Fruit fly (Drosophila melanogaster) whole organism, embryonic: Measurements from ENCODE around the gene Ass.

Experiments
- Blimp-1 ChIP-seq: fragments of 200-800 bp; sonication (Bioruptor generic); optimal IDR thresholded peaks from 3 replicates; lab custom pipeline; 2018; ENCODE audit warnings: missing biosample characterization, missing genetic modification characterization, mild to moderate bottlenecking, moderate library complexity, missing genetic modification reagents
- CG10321 ChIP-seq: fragments of 200-800 bp; sonication (Bioruptor generic); IDR thresholded peaks from 2 replicates; pipeline ENCODE4 v1.3.6; 2022; ENCODE audit warnings: missing biosample characterization, missing genetic modification characterization
- CG12769 ChIP-seq: fragments of 200-800 bp; sonication (Bioruptor generic); optimal IDR thresholded peaks from 2 replicates; lab custom pipeline; 2019; ENCODE audit warnings: missing biosample characterization, mild to moderate bottlenecking, missing genetic modification characterization, moderate library complexity
- CG13287 ChIP-seq: fragments of 200-800 bp; sonication (Bioruptor generic); IDR thresholded peaks from 2 replicates; pipeline ENCODE4 v1.3.6; 2022; ENCODE audit warnings: missing biosample characterization, missing genetic modification characterization; ENCODE audit not compliant: partially characterized antibody
- CG1529 ChIP-seq: fragments of 200-800 bp; sonication (Bioruptor generic); optimal IDR thresholded peaks from 3 replicates; lab custom pipeline; 2018; ENCODE audit warnings: missing biosample characterization, missing genetic modification characterization
- CG15479 ChIP-seq: fragments of 200-800 bp; sonication (Bioruptor generic); optimal IDR thresholded peaks from 3 replicates; lab custom pipeline; 2019; ENCODE audit warnings: missing biosample characterization, mild to moderate bottlenecking, missing genetic modification characterization, moderate library complexity
- CG1647 ChIP-seq: fragments of 200-800 bp; sonication (Bioruptor generic); optimal IDR thresholded peaks from 3 replicates; lab custom pipeline; 2016; ENCODE audit warnings: missing biosample characterization, missing genetic modification characterization
- CG17568 ChIP-seq: fragments of 200-800 bp; sonication (Bioruptor generic); optimal IDR thresholded peaks from 2 replicates; lab custom pipeline; 2018; ENCODE audit warnings: missing biosample characterization, mild to moderate bottlenecking, missing genetic modification characterization, moderate library complexity
- CG1832 ChIP-seq: fragments of 200-800 bp; sonication (Bioruptor generic); optimal IDR thresholded peaks from 2 replicates; lab custom pipeline; 2017; ENCODE audit warnings: missing biosample characterization, mild to moderate bottlenecking, missing genetic modification characterization, inconsistent platforms
- CG2120 ChIP-seq: fragments of 200-800 bp; sonication (Bioruptor generic); optimal IDR thresholded peaks from 3 replicates; lab custom pipeline; 2016; ENCODE audit warnings: missing biosample characterization, missing genetic modification characterization
- CG2199 ChIP-seq: fragments of 200-800 bp; sonication (Bioruptor generic); IDR thresholded peaks from 3 replicates; pipeline ENCODE4 v1.3.6; 2022; ENCODE audit warnings: missing biosample characterization, missing genetic modification characterization
- CG32532 ChIP-seq: fragments of 200-800 bp; sonication (Bioruptor generic); IDR thresholded peaks from 2 replicates; pipeline ENCODE4 v1.3.6; 2022; ENCODE audit warnings: missing biosample characterization, missing genetic modification characterization
- CG4328 ChIP-seq: fragments of 200-800 bp; sonication (Bioruptor generic); optimal IDR thresholded peaks from 3 replicates; lab custom pipeline; 2017; ENCODE audit warnings: missing biosample characterization, missing genetic modification reagents, missing genetic modification characterization
- CG7271 ChIP-seq: fragments of 200-800 bp; sonication (Bioruptor generic); optimal IDR thresholded peaks from 2 replicates; lab custom pipeline; 2018; ENCODE audit warnings: missing biosample characterization, mild to moderate bottlenecking, missing genetic modification characterization, moderate library complexity
- CG7987 ChIP-seq: fragments of 200-800 bp; sonication (Bioruptor generic); optimal IDR thresholded peaks from 2 replicates; lab custom pipeline; 2018; ENCODE audit warnings: missing biosample characterization, mild to moderate bottlenecking, missing genetic modification characterization, moderate library complexity
- CG8359 ChIP-seq: fragments of 200-800 bp; sonication (Bioruptor generic); optimal IDR thresholded peaks from 2 replicates; lab custom pipeline; 2017; ENCODE audit warnings: missing biosample characterization, mild to moderate bottlenecking, missing genetic modification characterization, borderline replicate concordance
- CG9437 ChIP-seq: fragments of 200-800 bp; sonication (Bioruptor generic); optimal IDR thresholded peaks from 2 replicates; lab custom pipeline; 2018; ENCODE audit warnings: missing biosample characterization, mild to moderate bottlenecking, missing genetic modification characterization
- CG9609 ChIP-seq: fragments of 200-800 bp; sonication (Bioruptor generic); optimal IDR thresholded peaks from 3 replicates; lab custom pipeline; 2016; ENCODE audit warnings: missing biosample characterization, missing genetic modification characterization
- CTCF ChIP-seq: fragments of 200-800 bp; sonication (Bioruptor generic); optimal IDR thresholded peaks from 2 replicates; lab custom pipeline; 2017; ENCODE audit warnings: missing biosample characterization, mild to moderate bottlenecking, missing genetic modification characterization, moderate library complexity
- D19B ChIP-seq: fragments of 200-800 bp; sonication (Bioruptor generic); optimal IDR thresholded peaks from 2 replicates; lab custom pipeline; 2017; ENCODE audit warnings: missing biosample characterization, mild to moderate bottlenecking, missing genetic modification characterization
- Deaf1 ChIP-seq: fragments of 200-800 bp; optimal IDR thresholded peaks from 3 replicates; lab custom pipeline; 2019; ENCODE audit warnings: missing biosample characterization, mild to moderate bottlenecking, missing genetic modification characterization, moderate library complexity
- Dip2 ChIP-seq: fragments of 200-800 bp; sonication (Bioruptor generic); IDR thresholded peaks from 2 replicates; pipeline ENCODE4 v1.3.6; 2022; ENCODE audit warnings: missing biosample characterization, missing genetic modification characterization
- Doc2 ChIP-seq: fragments of 200-800 bp; sonication (Bioruptor generic); IDR thresholded peaks from 2 replicates; pipeline ENCODE4 v1.3.6; 2022; ENCODE audit warnings: missing biosample characterization, missing genetic modification characterization
- Doc3 ChIP-seq: fragments of 200-800 bp; sonication (Bioruptor generic); IDR thresholded peaks from 3 replicates; pipeline ENCODE4 v1.3.6; 2022; ENCODE audit warnings: missing biosample characterization, missing genetic modification characterization; ENCODE audit not compliant: partially characterized antibody
- Jarid2 ChIP-seq: fragments of 200-800 bp; sonication (Bioruptor generic); optimal IDR thresholded peaks from 3 replicates; lab custom pipeline; 2017; ENCODE audit warnings: mild to moderate bottlenecking, missing biosample characterization, missing genetic modification reagents, missing genetic modification characterization
- NFAT ChIP-seq: fragments of 200-800 bp; sonication (Bioruptor generic); IDR thresholded peaks from 2 replicates; pipeline ENCODE4 v1.3.6; 2022; ENCODE audit warnings: missing biosample characterization, missing genetic modification characterization
- Nf-YA ChIP-seq: fragments of 200-800 bp; sonication (Bioruptor generic); IDR thresholded peaks from 2 replicates; pipeline ENCODE4 v1.3.6; 2022; ENCODE audit warnings: missing biosample characterization, missing genetic modification characterization
- Nf-YB ChIP-seq: fragments of 200-800 bp; sonication (Bioruptor generic); optimal IDR thresholded peaks from 3 replicates; lab custom pipeline; 2019; ENCODE audit warnings: missing biosample characterization, mild to moderate bottlenecking, missing genetic modification characterization, moderate library complexity
- Oaz ChIP-seq: fragments of 200-800 bp; sonication (Bioruptor generic); IDR thresholded peaks from 2 replicates; pipeline ENCODE4 v1.3.6; 2022; ENCODE audit warnings: missing biosample characterization, missing genetic modification characterization
- Sin3A ChIP-seq: fragments of >200 bp; optimal IDR thresholded peaks from 2 replicates; lab custom pipeline; 2018
- Stat92E ChIP-seq, 3 experiments: fragments of >200 bp in 2 of 3; fragments of 200-800 bp in 1 of 3; sonication (Bioruptor generic) in 1 of 3; optimal IDR thresholded peaks; 2 replicates each; lab custom pipeline; 2017 to 2019; ENCODE audit warnings: missing biosample characterization in 3 of 3, missing genetic modification characterization in 3 of 3, mild to moderate bottlenecking in 1 of 3, moderate library complexity in 1 of 3
- ase ChIP-seq: fragments of 200-800 bp; sonication (Bioruptor generic); IDR thresholded peaks from 3 replicates; pipeline ENCODE4 v1.3.6; 2022; ENCODE audit warnings: missing biosample characterization, missing genetic modification characterization
- disco-r ChIP-seq: fragments of 200-800 bp; sonication (Bioruptor generic); optimal IDR thresholded peaks from 2 replicates; lab custom pipeline; 2016; ENCODE audit warnings: missing biosample characterization, missing genetic modification characterization
- dm ChIP-seq: fragments of 200-800 bp; sonication (Bioruptor generic); optimal IDR thresholded peaks from 3 replicates; lab custom pipeline; 2016; ENCODE audit warnings: missing biosample characterization, missing genetic modification characterization
- dmrt99B ChIP-seq: fragments of 200-800 bp; sonication (Bioruptor generic); optimal IDR thresholded peaks from 2 replicates; lab custom pipeline; 2018; ENCODE audit warnings: missing biosample characterization, mild to moderate bottlenecking, missing genetic modification characterization, moderate library complexity
- eve ChIP-seq, 2 experiments: fragments of >200 bp; optimal IDR thresholded peaks; 2 replicates each; lab custom pipeline; 2017; ENCODE audit warnings: missing biosample characterization in 2 of 2, missing genetic modification characterization in 2 of 2
- fd3F ChIP-seq: fragments of 200-800 bp; sonication (Bioruptor generic); optimal IDR thresholded peaks from 2 replicates; lab custom pipeline; 2018; ENCODE audit warnings: missing biosample characterization, mild to moderate bottlenecking, missing genetic modification characterization, moderate library complexity
- gcm ChIP-seq: fragments of 200-800 bp; sonication (Bioruptor generic); optimal IDR thresholded peaks from 2 replicates; lab custom pipeline; 2019; ENCODE audit warnings: missing biosample characterization, mild to moderate bottlenecking, missing genetic modification characterization, moderate library complexity
- gsb ChIP-seq: fragments of 200-800 bp; sonication (Bioruptor generic); IDR thresholded peaks from 2 replicates; pipeline ENCODE4 v1.3.6; 2022; ENCODE audit warnings: missing biosample characterization, missing genetic modification characterization
- jing ChIP-seq: fragments of 200-800 bp; sonication (Bioruptor generic); optimal IDR thresholded peaks from 2 replicates; lab custom pipeline; 2018; ENCODE audit warnings: missing biosample characterization, mild to moderate bottlenecking, missing genetic modification characterization
- kah ChIP-seq: fragments of 200-800 bp; sonication (Bioruptor generic); optimal IDR thresholded peaks from 2 replicates; lab custom pipeline; 2018; ENCODE audit warnings: missing biosample characterization, mild to moderate bottlenecking, missing genetic modification characterization
- lab ChIP-seq: fragments of 200-800 bp; sonication (Bioruptor generic); optimal IDR thresholded peaks from 3 replicates; lab custom pipeline; 2017; ENCODE audit warnings: missing biosample characterization, missing genetic modification characterization, mild to moderate bottlenecking, moderate library complexity, missing genetic modification reagents
- scrt ChIP-seq: fragments of 200-800 bp; sonication (Bioruptor generic); optimal IDR thresholded peaks from 2 replicates; lab custom pipeline; 2018; ENCODE audit warnings: missing biosample characterization, mild to moderate bottlenecking, missing genetic modification characterization, moderate library complexity
- sd ChIP-seq: fragments of 200-800 bp; sonication (Bioruptor generic); optimal IDR thresholded peaks from 3 replicates; lab custom pipeline; 2018; ENCODE audit warnings: missing biosample characterization, mild to moderate bottlenecking, missing genetic modification characterization, moderate library complexity
- seq ChIP-seq: fragments of 200-800 bp; sonication (Bioruptor generic); IDR thresholded peaks from 2 replicates; pipeline ENCODE4 v1.3.6; 2022; ENCODE audit warnings: missing biosample characterization, missing genetic modification characterization
- sim ChIP-seq: fragments of 200-800 bp; sonication (Bioruptor generic); IDR thresholded peaks from 2 replicates; pipeline ENCODE4 v1.3.6; 2022; ENCODE audit warnings: missing biosample characterization, missing genetic modification characterization
- sima ChIP-seq: fragments of 200-800 bp; sonication (Bioruptor generic); optimal IDR thresholded peaks from 2 replicates; lab custom pipeline; 2016; ENCODE audit warnings: missing biosample characterization, missing genetic modification characterization
- sr ChIP-seq: fragments of 200-800 bp; sonication (Bioruptor generic); IDR thresholded peaks from 3 replicates; pipeline ENCODE4 v1.3.6; 2022; ENCODE audit warnings: missing biosample characterization, missing genetic modification characterization
- tna ChIP-seq: fragments of 200-800 bp; sonication (Bioruptor generic); IDR thresholded peaks from 2 replicates; pipeline ENCODE4 v1.3.6; 2022; ENCODE audit warnings: missing biosample characterization, missing genetic modification characterization; ENCODE audit not compliant: partially characterized antibody
- unc-4 ChIP-seq: fragments of 200-800 bp; sonication (Bioruptor generic); IDR thresholded peaks from 2 replicates; pipeline ENCODE4 v1.3.6; 2022; ENCODE audit warnings: missing biosample characterization, missing genetic modification characterization; ENCODE audit not compliant: partially characterized antibody
- vfl ChIP-seq: fragments of 200-800 bp; sonication (Bioruptor generic); optimal IDR thresholded peaks from 2 replicates; lab custom pipeline; 2016; ENCODE audit warnings: missing biosample characterization, missing genetic modification characterization
- vnd ChIP-seq: fragments of 200-800 bp; sonication (Bioruptor generic); IDR thresholded peaks from 3 replicates; pipeline ENCODE4 v1.3.6; 2022; ENCODE audit warnings: missing biosample characterization, missing genetic modification characterization; ENCODE audit not compliant: partially characterized antibody

Gene Ass

DNA sequence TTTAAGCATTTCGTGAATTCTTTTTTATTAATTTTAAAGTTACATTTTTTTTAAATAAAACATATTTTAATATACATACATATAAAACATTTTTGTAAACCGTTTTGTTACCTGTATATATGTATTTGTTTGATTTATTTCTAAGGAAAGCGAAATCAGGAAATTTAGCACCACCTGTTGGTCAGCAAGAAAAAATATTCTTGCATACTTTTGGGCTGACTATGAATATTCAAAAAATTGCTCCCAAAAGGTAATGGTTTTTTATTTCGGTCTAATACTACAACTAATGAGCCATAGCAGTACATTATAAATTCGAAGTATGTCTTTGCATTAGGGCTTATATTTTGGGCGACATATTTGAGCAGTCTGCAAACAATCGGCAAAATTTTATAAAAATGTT lies 39.4 kb upstream of the Ass start:
- TF ChIP-seq sim (no peak), Doc3 (GFP tag; lab: Robert Waterston, UW) (no peak), gcm (no peak), CG13287 (GFP tag; lab: Robert Waterston, UW) (no peak), CG17568 (no peak), Sin3A (lab: Kevin White, UChicago) (no peak), kah (GFP tag; lab: Kevin White, UChicago) (peak; percentile 88), Nf-YA (GFP tag; lab: Robert Waterston, UW) (no peak), CG12769 (no peak), CG2120 (GFP tag; lab: Kevin White, UChicago) (no peak), dmrt99B (tag; lab: Kevin White, UChicago) (no peak), CG7987 (GFP tag; lab: Kevin White, UChicago) (no peak), vnd (GFP tag; lab: Robert Waterston, UW) (no peak), CG9437 (GFP tag; lab: Kevin White, UChicago) (no peak), CG9609 (no peak), ase (GFP tag; lab: Robert Waterston, UW) (no peak), Stat92E (GFP tag; optimal IDR thresholded peaks at IDR 0.05; lab: Kevin White, UChicago) (no peak), CG7271 (tag; lab: Kevin White, UChicago) (no peak), CTCF (peak; percentile 95), dm (GFP tag; lab: Kevin White, UChicago) (no peak), NFAT (GFP tag; lab: Robert Waterston, UW) (no peak), Dip2 (GFP tag; lab: Robert Waterston, UW) (peak; percentile 89), Doc2 (GFP tag; lab: Robert Waterston, UW) (no peak), Oaz (GFP tag; lab: Robert Waterston, UW) (no peak), sd (tag; lab: Kevin White, UChicago) (no peak), tna (GFP tag; lab: Robert Waterston, UW) (no peak), CG2199 (peak; percentile 83; the same call in 2 of the 3 replicates), unc-4 (GFP tag; lab: Robert Waterston, UW) (no peak), scrt (GFP tag; lab: Kevin White, UChicago) (no peak), CG8359 (GFP tag; lab: Kevin White, UChicago) (no peak), disco-r (GFP tag; lab: Kevin White, UChicago) (no peak), Jarid2 (GFP tag; lab: Kevin White, UChicago) (peak; percentile 2), eve (GFP tag; optimal IDR thresholded peaks at IDR 0.05; lab: Kevin White, UChicago) (no peak), CG4328 (GFP tag; lab: Kevin White, UChicago) (no peak), Blimp-1 (peak; percentile 81), D19B (no peak)

dm6 chr3R:6683135-6683534 lies 38.9 kb upstream of the Ass start:
- TF ChIP-seq Nf-YB (peak; percentile 99), NFAT (GFP tag; lab: Robert Waterston, UW) (no peak), jing (GFP tag; lab: Kevin White, UChicago) (peak; percentile 27), sr (GFP tag; lab: Robert Waterston, UW) (no peak), CG15479 (GFP tag; lab: Kevin White, UChicago) (peak; percentile 69), gsb (GFP tag; lab: Robert Waterston, UW) (no peak), CG32532 (GFP tag; lab: Robert Waterston, UW) (no peak), Jarid2 (GFP tag; lab: Kevin White, UChicago) (peak; percentile 52), CG1529 (GFP tag; lab: Kevin White, UChicago) (no peak), seq (GFP tag; lab: Robert Waterston, UW) (peak; percentile 52; the same call in 1 of the 2 replicates), CG1832 (GFP tag; lab: Kevin White, UChicago) (peak; percentile 60), Deaf1 (tag; lab: Kevin White, UChicago) (peak; percentile 37), vfl (GFP tag; lab: Kevin White, UChicago) (no peak), sima (GFP tag; lab: Kevin White, UChicago) (no peak), CG10321 (GFP tag; lab: Robert Waterston, UW) (peak; percentile 94), fd3F (no peak), CG1647 (GFP tag; lab: Kevin White, UChicago) (no peak), lab (GFP tag; lab: Kevin White, UChicago) (no peak)
